Fruit fly (Drosophila melanogaster) whole organism, embryonic: ENCODE results near the gene CG34462.
A peak's percentile ranks its signal among the peaks of the same experiment; 100 is the strongest.

Source experiments
- Abd-B ChIP-seq: fragments of 200-800 bp; sonication (Bioruptor generic); optimal IDR thresholded peaks from 2 replicates; lab custom pipeline; 2018; ENCODE audit warnings: missing biosample characterization, mild to moderate bottlenecking, missing genetic modification characterization, moderate library complexity
- Atf3 ChIP-seq: fragments of 200-800 bp; sonication (Bioruptor generic); optimal IDR thresholded peaks from 3 replicates; lab custom pipeline; 2016; ENCODE audit warnings: missing biosample characterization, missing genetic modification characterization
- CG11085 ChIP-seq: fragments of 200-800 bp; sonication (Bioruptor generic); IDR thresholded peaks from 2 replicates; pipeline ENCODE4 v1.3.6; 2022; ENCODE audit warnings: missing biosample characterization, missing genetic modification characterization
- CG11247 ChIP-seq: fragments of 200-800 bp; sonication (Bioruptor generic); IDR thresholded peaks from 2 replicates; pipeline ENCODE4 v1.3.6; 2022; ENCODE audit warnings: missing biosample characterization, missing genetic modification characterization
- CG11456 ChIP-seq: fragments of 200-800 bp; sonication (Bioruptor generic); IDR thresholded peaks from 3 replicates; pipeline ENCODE4 v1.3.6; 2022; ENCODE audit warnings: missing biosample characterization, missing genetic modification characterization
- CG12942 ChIP-seq: fragments of 200-800 bp; sonication (Bioruptor generic); optimal IDR thresholded peaks from 3 replicates; lab custom pipeline; 2016; ENCODE audit warnings: missing biosample characterization, missing genetic modification characterization
- CG14014 ChIP-seq: fragments of 200-800 bp; sonication (Bioruptor generic); IDR thresholded peaks from 2 replicates; pipeline ENCODE4 v1.3.6; 2022; ENCODE audit warnings: missing biosample characterization, missing genetic modification characterization
- CG15269 ChIP-seq: fragments of 200-800 bp; sonication (Bioruptor generic); optimal IDR thresholded peaks from 2 replicates; lab custom pipeline; 2018; ENCODE audit warnings: missing biosample characterization, mild to moderate bottlenecking, missing genetic modification characterization, moderate library complexity
- CG1647 ChIP-seq: fragments of 200-800 bp; sonication (Bioruptor generic); optimal IDR thresholded peaks from 3 replicates; lab custom pipeline; 2016; ENCODE audit warnings: missing biosample characterization, missing genetic modification characterization
- CG17568 ChIP-seq: fragments of 200-800 bp; sonication (Bioruptor generic); optimal IDR thresholded peaks from 2 replicates; lab custom pipeline; 2018; ENCODE audit warnings: missing biosample characterization, mild to moderate bottlenecking, missing genetic modification characterization, moderate library complexity
- CG18011 ChIP-seq: fragments of 200-800 bp; sonication (Bioruptor generic); optimal IDR thresholded peaks from 2 replicates; lab custom pipeline; 2017; ENCODE audit warnings: missing biosample characterization, missing genetic modification characterization, mild to moderate bottlenecking, moderate library complexity, missing genotype
- CG2120 ChIP-seq: fragments of 200-800 bp; sonication (Bioruptor generic); optimal IDR thresholded peaks from 3 replicates; lab custom pipeline; 2016; ENCODE audit warnings: missing biosample characterization, missing genetic modification characterization
- CG33557 ChIP-seq: fragments of 200-800 bp; sonication (Bioruptor generic); optimal IDR thresholded peaks from 2 replicates; lab custom pipeline; 2019; ENCODE audit warnings: missing biosample characterization, mild to moderate bottlenecking, missing genetic modification characterization, moderate library complexity
- CG3995 ChIP-seq: fragments of 200-800 bp; sonication (Bioruptor generic); optimal IDR thresholded peaks from 3 replicates; lab custom pipeline; 2016; ENCODE audit warnings: missing biosample characterization, missing genetic modification characterization
- CG7928 ChIP-seq: fragments of 200-800 bp; sonication (Bioruptor generic); optimal IDR thresholded peaks from 2 replicates; lab custom pipeline; 2017; ENCODE audit warnings: missing biosample characterization, mild to moderate bottlenecking, missing genetic modification characterization
- CG8290 ChIP-seq, 3 experiments: fragments of 200-800 bp; sonication (Bioruptor generic); optimal IDR thresholded peaks; 2 replicates each; lab custom pipeline; 2016 to 2019; ENCODE audit warnings: missing biosample characterization in 3 of 3, missing genetic modification characterization in 3 of 3, mild to moderate bottlenecking in 2 of 3, moderate library complexity in 1 of 3
- CG9932 ChIP-seq: fragments of 200-800 bp; sonication (Bioruptor generic); IDR thresholded peaks from 2 replicates; pipeline ENCODE4 v1.3.6; 2022; ENCODE audit warnings: missing biosample characterization, missing genetic modification characterization
- Chrac-16 ChIP-seq: fragments of 200-800 bp; sonication (Bioruptor generic); optimal IDR thresholded peaks from 3 replicates; lab custom pipeline; 2016; ENCODE audit warnings: missing biosample characterization, missing genetic modification characterization
- Drgx ChIP-seq: fragments of 200-800 bp; sonication (Bioruptor generic); IDR thresholded peaks from 2 replicates; pipeline ENCODE4 v1.3.6; 2022; ENCODE audit warnings: missing biosample characterization, missing genetic modification characterization
- Ets65A ChIP-seq: fragments of 200-800 bp; sonication (Bioruptor generic); peaks from one replicate; lab custom pipeline; 2016; ENCODE audit warnings: missing biosample characterization, missing genetic modification characterization
- Fer1 ChIP-seq: fragments of 200-800 bp; sonication (Bioruptor generic); optimal IDR thresholded peaks from 2 replicates; lab custom pipeline; 2017; ENCODE audit warnings: missing biosample characterization, mild to moderate bottlenecking, missing genetic modification characterization
- Gug ChIP-seq: fragments of 200-800 bp; sonication (Bioruptor generic); IDR thresholded peaks from 4 replicates; pipeline ENCODE4 v1.3.6; 2022; ENCODE audit warnings: missing biosample characterization, missing genetic modification characterization
- HHEX ChIP-seq: fragments of 200-800 bp; sonication (Bioruptor generic); optimal IDR thresholded peaks from 3 replicates; lab custom pipeline; 2017; ENCODE audit warnings: missing biosample characterization, mild to moderate bottlenecking, missing genetic modification characterization, missing genetic modification reagents
- HLH54F ChIP-seq: fragments of 200-800 bp; sonication (Bioruptor generic); optimal IDR thresholded peaks from 3 replicates; lab custom pipeline; 2016; ENCODE audit warnings: missing biosample characterization, missing genetic modification characterization
- Hr39 ChIP-seq: fragments of >200 bp; optimal IDR thresholded peaks from 2 replicates; lab custom pipeline; 2017
- Lim3 ChIP-seq: fragments of 200-800 bp; sonication (Bioruptor generic); IDR thresholded peaks from 2 replicates; pipeline ENCODE4 v1.3.6; 2022; ENCODE audit warnings: missing biosample characterization, missing genetic modification characterization
- NFAT ChIP-seq: fragments of 200-800 bp; sonication (Bioruptor generic); IDR thresholded peaks from 2 replicates; pipeline ENCODE4 v1.3.6; 2022; ENCODE audit warnings: missing biosample characterization, missing genetic modification characterization
- PHDP ChIP-seq: fragments of 200-800 bp; sonication (Bioruptor generic); optimal IDR thresholded peaks from 3 replicates; lab custom pipeline; 2018; ENCODE audit warnings: missing biosample characterization, mild to moderate bottlenecking, missing genetic modification characterization, moderate library complexity
- Taf1 ChIP-seq: fragments of 200-800 bp; sonication (Bioruptor generic); IDR thresholded peaks from 2 replicates; pipeline ENCODE4 v1.3.6; 2022; ENCODE audit warnings: missing biosample characterization, missing genetic modification characterization
- Xrp1 ChIP-seq: fragments of 200-800 bp; sonication (Bioruptor generic); IDR thresholded peaks from 2 replicates; pipeline ENCODE4 v1.3.6; 2022; ENCODE audit warnings: missing biosample characterization, missing genetic modification characterization
- ac ChIP-seq: fragments of 200-800 bp; sonication (Bioruptor generic); optimal IDR thresholded peaks from 3 replicates; lab custom pipeline; 2017; ENCODE audit warnings: missing biosample characterization, mild to moderate bottlenecking, missing genetic modification characterization
- bsh ChIP-seq, 2 experiments: fragments of 200-800 bp; sonication (Bioruptor generic); optimal IDR thresholded peaks; 2 replicates each; lab custom pipeline; 2017 to 2018; ENCODE audit warnings: mild to moderate bottlenecking in 2 of 2, missing biosample characterization in 2 of 2, missing genetic modification characterization in 2 of 2, moderate library complexity in 1 of 2
- chn ChIP-seq: fragments of 200-800 bp; sonication (Bioruptor generic); optimal IDR thresholded peaks from 2 replicates; lab custom pipeline; 2016; ENCODE audit warnings: missing biosample characterization, missing genetic modification characterization
- ci ChIP-seq: fragments of 200-800 bp; sonication (Bioruptor generic); IDR thresholded peaks from 3 replicates; pipeline ENCODE4 v1.3.6; 2022; ENCODE audit warnings: missing biosample characterization, missing genetic modification characterization
- dysf ChIP-seq: fragments of 200-800 bp; sonication (Bioruptor generic); IDR thresholded peaks from 3 replicates; pipeline ENCODE4 v1.3.6; 2022; ENCODE audit warnings: missing biosample characterization, missing genetic modification characterization
- esg ChIP-seq: fragments of 200-800 bp; sonication (Bioruptor generic); conservative IDR thresholded peaks from 2 replicates; pipeline ENCODE4 v1.3.6; 2022; ENCODE audit warnings: missing biosample characterization, missing genetic modification characterization
- fu2 ChIP-seq: fragments of 200-800 bp; sonication (Bioruptor generic); optimal IDR thresholded peaks from 2 replicates; lab custom pipeline; 2016; ENCODE audit warnings: missing biosample characterization, missing genetic modification characterization
- grn ChIP-seq: fragments of 200-800 bp; sonication (Bioruptor generic); optimal IDR thresholded peaks from 3 replicates; lab custom pipeline; 2017; ENCODE audit warnings: missing biosample characterization, missing genetic modification characterization
- ham ChIP-seq: fragments of 200-800 bp; sonication (Bioruptor generic); IDR thresholded peaks from 2 replicates; pipeline ENCODE4 v1.3.6; 2022; ENCODE audit warnings: missing biosample characterization, missing genetic modification characterization
- jigr1 ChIP-seq: fragments of 200-800 bp; sonication (Bioruptor generic); IDR thresholded peaks from 3 replicates; pipeline ENCODE4 v1.3.6; 2022; ENCODE audit warnings: missing biosample characterization, missing genetic modification characterization
- lilli ChIP-seq: fragments of 200-800 bp; sonication (Bioruptor generic); optimal IDR thresholded peaks from 3 replicates; lab custom pipeline; 2016; ENCODE audit warnings: missing biosample characterization, missing genetic modification characterization
- lov ChIP-seq, 2 experiments: fragments of 200-800 bp in 1 of 2; fragments of >200 bp in 1 of 2; sonication (Bioruptor generic) in 1 of 2; IDR thresholded peaks in 1 of 2; optimal IDR thresholded peaks in 1 of 2; 2 replicates in 1 of 2; 3 replicates in 1 of 2; pipeline versions ENCODE4 v1.3.6 to Lab custom; 2017 to 2022; ENCODE audit warnings: missing biosample characterization in 1 of 2, missing genetic modification characterization in 1 of 2
- oc ChIP-seq: fragments of 200-800 bp; sonication (Bioruptor generic); optimal IDR thresholded peaks from 2 replicates; lab custom pipeline; 2018; ENCODE audit warnings: missing biosample characterization, mild to moderate bottlenecking, missing genetic modification characterization, moderate library complexity
- peb ChIP-seq: fragments of 200-800 bp; sonication (Bioruptor generic); IDR thresholded peaks from 2 replicates; pipeline ENCODE4 v1.3.6; 2022; ENCODE audit warnings: missing biosample characterization, missing genetic modification characterization
- pfk ChIP-seq: fragments of 200-800 bp; sonication (Bioruptor generic); optimal IDR thresholded peaks from 2 replicates; lab custom pipeline; 2018; ENCODE audit warnings: missing biosample characterization, mild to moderate bottlenecking, missing genetic modification characterization, moderate library complexity
- run ChIP-seq: fragments of 200-800 bp; sonication (Bioruptor generic); optimal IDR thresholded peaks from 3 replicates; lab custom pipeline; 2018; ENCODE audit warnings: missing biosample characterization, mild to moderate bottlenecking, missing genetic modification characterization
- sens-2 ChIP-seq: fragments of 200-800 bp; sonication (Bioruptor generic); IDR thresholded peaks from 2 replicates; pipeline ENCODE4 v1.3.6; 2022; ENCODE audit warnings: missing biosample characterization, missing genetic modification characterization
- sqz ChIP-seq: fragments of 200-800 bp; sonication (Bioruptor generic); optimal IDR thresholded peaks from 3 replicates; lab custom pipeline; 2018; ENCODE audit warnings: missing biosample characterization, mild to moderate bottlenecking, missing genetic modification characterization
- tna ChIP-seq: fragments of 200-800 bp; sonication (Bioruptor generic); IDR thresholded peaks from 2 replicates; pipeline ENCODE4 v1.3.6; 2022; ENCODE audit warnings: missing biosample characterization, missing genetic modification characterization; ENCODE audit not compliant: partially characterized antibody
- z ChIP-seq: fragments of 200-800 bp; sonication (Bioruptor generic); IDR thresholded peaks from 3 replicates; pipeline ENCODE4 v1.3.6; 2022; ENCODE audit warnings: missing biosample characterization, missing genetic modification characterization

CG34462 gene

dm6 chr3L:8312290-8312689, 16.1 kb upstream of the CG34462 start:
- TF ChIP-seq peb (GFP tag; lab: Robert Waterston, UW) (0 out of 2 replicates have a peak, but pooled peaks have one; percentile 12), CG33557 (GFP tag; lab: Kevin White, UChicago) (no peak), lov (optimal IDR thresholded peaks at IDR 0.05; lab: Kevin White, UChicago) (no peak), lov (GFP tag; IDR thresholded peaks at IDR 0.05; lab: Robert Waterston, UW) (no peak), grn (GFP tag; lab: Kevin White, UChicago) (no peak), esg (GFP tag; lab: Robert Waterston, UW) (no peak), Ets65A (GFP tag; lab: Kevin White, UChicago) (peak; percentile 91), CG3995 (GFP tag; lab: Kevin White, UChicago) (no peak), CG9932 (GFP tag; lab: Robert Waterston, UW) (peak; percentile 10; the same call in 1 of the 2 replicates), Hr39 (lab: Kevin White, UChicago) (peak; percentile 19), CG11456 (0 out of 3 replicates have a peak, but pooled peaks have one; percentile 46), CG11247 (GFP tag; lab: Robert Waterston, UW) (0 out of 2 replicates have a peak, but pooled peaks have one; percentile 24), ci (GFP tag; lab: Robert Waterston, UW) (0 out of 3 replicates have a peak, but pooled peaks have one; percentile 21), CG7928 (GFP tag; lab: Kevin White, UChicago) (no peak), CG11085 (GFP tag; lab: Robert Waterston, UW) (no peak), jigr1 (GFP tag; lab: Robert Waterston, UW) (no peak), NFAT (peak; percentile 16; the same call in 1 of the 2 replicates), sqz (no peak)

dm6 chr3L:8314788-8315140, 13.6 kb upstream of the CG34462 start:
- TF ChIP-seq bsh (GFP tag; optimal IDR thresholded peaks at IDR 0.05; lab: Kevin White, UChicago) = peak in 1 of 2 experiments; percentile 16
- TF ChIP-seq CG18011 (GFP tag; lab: Kevin White, UChicago) = no peak
- no peak for TF ChIP-seq CG8290 (GFP tag; optimal IDR thresholded peaks at IDR 0.05; lab: Kevin White, UChicago)
- no peak for TF ChIP-seq CG8290 (tag; optimal IDR thresholded peaks at IDR 0.05; lab: Kevin White, UChicago)
- no peak for TF ChIP-seq Abd-B (GFP tag; lab: Kevin White, UChicago)
- TF ChIP-seq PHDP (tag; lab: Kevin White, UChicago) = peak; percentile 0
- peak; percentile 9 for TF ChIP-seq Chrac-16 (GFP tag; lab: Kevin White, UChicago)
- 0 out of 2 replicates have a peak, but pooled peaks have one; percentile 8 for TF ChIP-seq CG14014 (GFP tag; lab: Robert Waterston, UW)
- no peak for TF ChIP-seq Lim3 (GFP tag; lab: Robert Waterston, UW)
- no peak; the same call in 2 of the 3 replicates for TF ChIP-seq dysf (GFP tag; lab: Robert Waterston, UW)
- peak; percentile 53 for TF ChIP-seq lilli (GFP tag; lab: Kevin White, UChicago)
- TF ChIP-seq CG12942 (GFP tag; lab: Kevin White, UChicago) = no peak
- TF ChIP-seq CG1647 (GFP tag; lab: Kevin White, UChicago) = no peak
- TF ChIP-seq ham (GFP tag; lab: Robert Waterston, UW) = no peak
- peak; percentile 99 for TF ChIP-seq CG17568 (GFP tag; lab: Kevin White, UChicago)
- peak; percentile 46 for TF ChIP-seq Fer1 (GFP tag; lab: Kevin White, UChicago)
- TF ChIP-seq oc (tag; lab: Kevin White, UChicago) = no peak
- TF ChIP-seq z (GFP tag; lab: Robert Waterston, UW) = 0 out of 3 replicates have a peak, but pooled peaks have one; percentile 19
- peak; percentile 32 for TF ChIP-seq CG15269
- no peak for TF ChIP-seq pfk (GFP tag; lab: Kevin White, UChicago)
- TF ChIP-seq ci (GFP tag; lab: Robert Waterston, UW) = peak; percentile 34; the same call in 2 of the 3 replicates
- TF ChIP-seq tna (GFP tag; lab: Robert Waterston, UW) = no peak
- TF ChIP-seq Drgx (GFP tag; lab: Robert Waterston, UW) = peak; percentile 27; the same call in 1 of the 2 replicates
- TF ChIP-seq HLH54F (GFP tag; lab: Kevin White, UChicago) = no peak
- TF ChIP-seq sens-2 (GFP tag; lab: Robert Waterston, UW) = no peak
- TF ChIP-seq chn (GFP tag; lab: Kevin White, UChicago) = peak; percentile 16
- peak; percentile 30; the same call in 1 of the 2 replicates for TF ChIP-seq Xrp1 (GFP tag; lab: Robert Waterston, UW)
- TF ChIP-seq HHEX (GFP tag; lab: Kevin White, UChicago) = peak; percentile 4
- TF ChIP-seq ac (GFP tag; lab: Kevin White, UChicago) = no peak
- no peak for TF ChIP-seq run (tag; lab: Kevin White, UChicago)
- no peak for TF ChIP-seq fu2 (GFP tag; lab: Kevin White, UChicago)
- peak; percentile 15; the same call in 1 of the 4 replicates for TF ChIP-seq Gug (GFP tag; lab: Robert Waterston, UW)
- TF ChIP-seq Taf1 (GFP tag; lab: Robert Waterston, UW) = peak; percentile 47; the same call in 1 of the 2 replicates
- TF ChIP-seq NFAT = peak; percentile 69
- TF ChIP-seq Atf3 (GFP tag; lab: Kevin White, UChicago) = no peak
- peak; percentile 53 for TF ChIP-seq CG2120
